Worm (Caenorhabditis elegans): ENCODE data around the gene F15B9.10.

DNA sequence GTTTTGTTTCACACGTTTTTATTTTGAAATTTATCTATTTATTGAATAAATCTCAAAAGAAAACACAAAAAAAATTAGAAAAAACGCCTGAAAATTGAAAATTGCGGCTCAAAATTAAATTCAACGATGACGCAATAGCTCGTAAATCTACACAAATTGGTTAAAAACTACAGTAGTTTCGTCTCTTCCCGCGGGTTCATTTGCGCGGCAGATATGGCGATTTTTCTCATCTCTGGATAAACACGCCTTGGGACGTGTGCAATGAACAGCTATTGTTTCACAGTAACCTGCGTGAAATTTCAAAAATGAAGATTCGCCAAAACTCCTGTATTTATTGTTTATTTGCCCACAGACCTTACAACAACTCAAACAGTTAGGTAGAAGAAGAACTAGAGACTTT lies 546 bp upstream of the F15B9.10 start:
- TF ChIP-seq W03F9.2 (tag; optimal IDR thresholded peaks at IDR 0.05) (no peak), him-1 (tag; optimal IDR thresholded peaks at IDR 0.05) (no peak)
